Worm (Caenorhabditis elegans): Measurements from ENCODE around the gene T21D12.11.

Gene T21D12.11

DNA sequence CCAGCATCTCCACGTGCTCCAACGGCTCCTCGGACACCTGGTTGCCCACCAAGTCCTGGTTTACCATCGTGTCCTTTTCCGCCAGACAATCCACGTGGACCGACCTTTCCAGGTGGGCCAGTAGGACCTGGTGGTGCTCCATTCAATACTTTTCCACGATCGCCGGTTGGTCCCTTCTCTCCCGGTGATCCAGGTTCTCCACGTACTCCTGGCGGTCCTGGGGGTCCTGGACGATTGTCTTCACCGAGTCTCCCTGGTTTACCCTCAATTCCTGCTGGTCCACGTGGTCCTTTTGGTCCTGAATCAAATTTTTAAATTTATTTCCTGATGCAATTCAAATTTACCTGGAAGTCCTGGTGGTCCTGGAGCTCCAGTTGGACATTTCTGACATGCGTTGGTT, 10.8 kb upstream of the T21D12.11 start:
- TF ChIP-seq T23F11.4 (GFP tag; optimal IDR thresholded peaks at IDR 0.05) = no peak
- no peak for TF ChIP-seq pqm-1 (tag; optimal IDR thresholded peaks at IDR 0.05)
- TF ChIP-seq hlh-13 (GFP tag; optimal IDR thresholded peaks at IDR 0.05) = no peak
- TF ChIP-seq nfya-1 (tag; optimal IDR thresholded peaks at IDR 0.05) = no peak
- no peak for TF ChIP-seq ceh-22 (tag; optimal IDR thresholded peaks at IDR 0.05)
- no peak for TF ChIP-seq F13H6.1 (tag; optimal IDR thresholded peaks at IDR 0.05)
- no peak for TF ChIP-seq ceh-34 (tag; optimal IDR thresholded peaks at IDR 0.05)
- TF ChIP-seq ceh-9 (tag; optimal IDR thresholded peaks at IDR 0.05) = no peak
- no peak for TF ChIP-seq npax-4 (tag; optimal IDR thresholded peaks at IDR 0.05)
- TF ChIP-seq C08G9.2 (tag; optimal IDR thresholded peaks at IDR 0.05) = no peak
- no peak for TF ChIP-seq ztf-16 (tag; optimal IDR thresholded peaks at IDR 0.05)
- no peak for TF ChIP-seq pag-3 (tag; optimal IDR thresholded peaks at IDR 0.05; ENCODE audit: borderline replicate concordance)
- TF ChIP-seq ceh-19 (GFP tag; optimal IDR thresholded peaks at IDR 0.05) = no peak
- TF ChIP-seq eyg-1 (tag; optimal IDR thresholded peaks at IDR 0.05) = no peak
- no peak for TF ChIP-seq ceh-30 (tag; optimal IDR thresholded peaks at IDR 0.05)
- no peak for TF ChIP-seq ceh-45 (GFP tag; IDR thresholded peaks at IDR 0.05)
- no peak for TF ChIP-seq ref-2 (tag; optimal IDR thresholded peaks at IDR 0.05)
- TF ChIP-seq ceh-24 (tag; optimal IDR thresholded peaks at IDR 0.05) = no peak
- no peak for TF ChIP-seq che-1 (tag; optimal IDR thresholded peaks at IDR 0.05)
- no peak for TF ChIP-seq ama-1 (optimal IDR thresholded peaks at IDR 0.05)

DNA sequence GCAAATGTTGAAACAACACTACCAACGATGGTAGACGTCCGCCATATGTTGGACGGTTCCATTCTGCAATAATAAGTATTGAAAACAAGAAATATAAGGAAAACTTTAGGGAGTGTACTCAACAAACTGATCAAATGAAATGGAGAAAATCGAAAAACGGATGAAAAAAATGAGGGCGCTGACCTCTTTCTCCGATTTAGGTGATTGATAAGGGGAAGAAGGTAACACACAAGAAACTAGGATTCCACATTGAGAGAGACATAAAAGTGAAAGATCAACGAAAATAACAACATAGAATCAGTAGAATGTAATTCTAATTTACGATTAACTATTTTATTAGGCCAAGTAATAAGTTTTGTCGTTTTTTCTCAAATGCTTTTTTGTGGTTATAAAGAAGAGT, 10.1 kb upstream of the T21D12.11 start, which contains the start of gene dpy-9:
Gene dpy-9 (minus strand): TSS at position 63 of the 400 bp plus-strand sequence.
- no peak for TF ChIP-seq ceh-2 (tag; optimal IDR thresholded peaks at IDR 0.05)
- no peak for TF ChIP-seq sox-2 (GFP tag; IDR thresholded peaks at IDR 0.05)
- no peak for TF ChIP-seq pat-9 (tag; optimal IDR thresholded peaks at IDR 0.05)
- TF ChIP-seq C08G9.2 (tag; optimal IDR thresholded peaks at IDR 0.05) = no peak
- no peak for TF ChIP-seq eyg-1 (tag; optimal IDR thresholded peaks at IDR 0.05)
- TF ChIP-seq ceh-18 (tag; optimal IDR thresholded peaks at IDR 0.05) = no peak
- TF ChIP-seq syd-9 (tag; optimal IDR thresholded peaks at IDR 0.05) = no peak
- TF ChIP-seq ttx-3 (tag; optimal IDR thresholded peaks at IDR 0.05) = no peak
- TF ChIP-seq sox-4 (tag; optimal IDR thresholded peaks at IDR 0.05) = no peak

ce11 chrIV:261607-262006, 7.6 kb upstream of the T21D12.11 start, which contains the start of gene pqbp-1.1:
Gene pqbp-1.1 (minus strand): TSS chrIV:261683.
- TF ChIP-seq ceh-48 (tag; optimal IDR thresholded peaks at IDR 0.05) (peak; percentile 42), ceh-9 (tag; optimal IDR thresholded peaks at IDR 0.05) (no peak), pha-2 (tag; optimal IDR thresholded peaks at IDR 0.05) (no peak), hlh-15 (tag; optimal IDR thresholded peaks at IDR 0.05) (no peak), ref-2 (tag; optimal IDR thresholded peaks at IDR 0.05) (no peak), hlh-30 (tag; optimal IDR thresholded peaks at IDR 0.05; ENCODE audit: insufficient read depth) (no peak), elt-2 (tag; optimal IDR thresholded peaks at IDR 0.05) (peak; percentile 6), Y22D7AL.16 (tag; optimal IDR thresholded peaks at IDR 0.05) (no peak), ceh-14 (tag; optimal IDR thresholded peaks at IDR 0.05) (no peak), ceh-18 (tag; optimal IDR thresholded peaks at IDR 0.05) (no peak), C38D4.7 (GFP tag; optimal IDR thresholded peaks at IDR 0.05) (no peak), nhr-232 (tag; optimal IDR thresholded peaks at IDR 0.05) (no peak), syd-9 (tag; optimal IDR thresholded peaks at IDR 0.05) (no peak), dmd-4 (tag; optimal IDR thresholded peaks at IDR 0.05; ENCODE audit: borderline replicate concordance) (no peak), pax-1 (tag; optimal IDR thresholded peaks at IDR 0.05) (peak; percentile 48), unc-42 (tag; optimal IDR thresholded peaks at IDR 0.05) (peak; percentile 88), pat-9 (tag; optimal IDR thresholded peaks at IDR 0.05) (no peak)
